Fruit fly (Drosophila melanogaster) whole organism: ENCODE measurements around the gene Fibp.

Experiments used
- CG8478 ChIP-seq: fragments of >200 bp; optimal IDR thresholded peaks from 2 replicates; lab custom pipeline; 2018; ENCODE audit warnings: inconsistent platforms
- Dll ChIP-seq: fragments of >200 bp; optimal IDR thresholded peaks from 2 replicates; lab custom pipeline; 2017
- EcR ChIP-seq, 2 experiments: fragments of >200 bp; optimal IDR thresholded peaks; 2 replicates each; lab custom pipeline; 2017; ENCODE audit warnings: missing biosample characterization in 2 of 2, missing genetic modification characterization in 2 of 2, missing genetic modification reagents in 2 of 2
- pan ChIP-seq: fragments of >200 bp; optimal IDR thresholded peaks from 2 replicates; lab custom pipeline; 2017
- psq ChIP-seq: fragments of >200 bp; optimal IDR thresholded peaks from 2 replicates; lab custom pipeline; 2017
- usp ChIP-seq: fragments of >200 bp; optimal IDR thresholded peaks from 2 replicates; lab custom pipeline; 2017; ENCODE audit warnings: missing biosample characterization, missing genetic modification characterization, mixed read lengths

Gene Fibp

DNA sequence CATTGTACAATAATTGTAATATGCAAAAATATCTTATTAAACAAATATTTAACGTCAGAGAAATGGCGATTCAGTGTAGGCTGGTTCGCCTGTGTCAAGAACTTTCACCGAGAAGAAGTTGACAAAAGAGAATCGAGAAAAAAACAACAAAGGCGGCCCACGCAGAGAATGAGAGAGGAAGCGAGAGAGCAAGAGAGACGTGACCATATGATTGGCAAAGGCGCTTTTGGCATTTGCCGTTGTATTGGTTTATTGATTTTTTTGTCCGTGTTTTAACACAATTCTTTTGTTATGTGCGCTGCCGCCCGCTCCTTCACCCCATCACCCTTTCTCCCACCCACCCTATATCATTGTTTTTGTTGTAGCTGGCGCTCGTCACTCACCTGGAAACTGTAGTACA is 15.5 kb upstream of the Fibp start:
- TF ChIP-seq pan (lab: Kevin White, UChicago) (no peak), CG8478 (lab: Kevin White, UChicago) (no peak), Dll (lab: Kevin White, UChicago) (no peak), EcR (GFP tag; optimal IDR thresholded peaks at IDR 0.05; lab: Kevin White, UChicago) (no peak), usp (no peak), psq (lab: Kevin White, UChicago) (no peak)

DNA sequence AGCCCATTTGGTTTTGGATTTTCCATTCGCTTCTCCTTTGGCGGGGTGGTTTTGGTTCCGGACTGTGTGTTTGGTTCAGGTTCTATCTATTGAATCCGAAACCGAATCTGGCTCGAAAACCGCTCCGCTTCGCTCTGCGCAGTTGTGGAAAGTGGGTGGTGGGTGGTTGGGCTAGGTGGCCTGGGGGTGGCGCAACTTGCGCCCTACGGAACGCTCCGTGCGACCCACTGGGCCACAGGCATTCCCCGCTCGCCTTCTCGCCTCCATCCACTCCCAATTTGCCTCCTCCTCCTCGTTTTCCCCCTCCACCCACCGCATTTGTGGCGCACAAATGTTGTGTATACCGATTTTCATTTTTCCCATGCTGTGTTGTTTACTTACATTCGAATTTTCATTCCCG is 934 bp upstream of the Fibp start:
- TF ChIP-seq pan (lab: Kevin White, UChicago), result no peak
- no peak for TF ChIP-seq EcR (GFP tag; optimal IDR thresholded peaks at IDR 0.05; lab: Kevin White, UChicago)
- no peak for TF ChIP-seq usp
- no peak for TF ChIP-seq psq (lab: Kevin White, UChicago)
- no peak for TF ChIP-seq Dll (lab: Kevin White, UChicago)
- no peak for TF ChIP-seq CG8478 (lab: Kevin White, UChicago)

DNA sequence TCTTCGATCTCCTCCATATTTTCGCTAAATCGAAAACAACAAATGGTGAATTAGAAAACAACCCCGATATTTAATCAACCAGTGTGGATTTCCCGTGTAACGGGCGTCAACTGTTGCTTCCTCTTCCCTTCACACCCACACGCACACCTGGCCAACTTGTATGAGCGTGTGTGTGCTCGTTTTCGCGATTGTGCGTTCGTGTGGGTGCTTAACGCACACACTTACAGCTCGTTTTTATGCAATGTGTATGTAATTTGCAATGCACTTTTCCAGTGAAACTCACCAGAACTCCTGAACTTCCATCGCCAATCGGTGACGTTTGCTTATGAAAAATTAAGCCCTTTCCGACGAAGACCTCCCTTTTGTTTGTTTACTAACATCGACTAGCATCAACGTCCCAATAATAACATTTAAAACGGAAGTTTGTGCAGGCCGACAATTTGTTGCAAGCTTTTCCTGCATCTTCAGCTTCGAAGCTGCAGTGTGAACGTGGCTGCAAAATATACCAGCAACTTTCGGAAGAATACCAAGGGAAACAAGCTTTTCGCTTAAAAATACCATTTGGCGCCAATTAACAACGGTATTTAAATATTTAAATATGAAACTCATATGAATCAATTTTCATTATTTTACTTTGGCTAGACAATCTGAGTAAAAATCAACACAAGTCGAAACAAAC is 2.2 kb downstream of the Fibp start, which contains the start of gene cyc:
Gene cyc, minus strand, starts transcription at position 467 of the 679 bp plus-strand sequence.
- TF ChIP-seq Dll (lab: Kevin White, UChicago), result no peak
- peak; percentile 33 for TF ChIP-seq CG8478 (lab: Kevin White, UChicago)
- TF ChIP-seq usp, result no peak

DNA sequence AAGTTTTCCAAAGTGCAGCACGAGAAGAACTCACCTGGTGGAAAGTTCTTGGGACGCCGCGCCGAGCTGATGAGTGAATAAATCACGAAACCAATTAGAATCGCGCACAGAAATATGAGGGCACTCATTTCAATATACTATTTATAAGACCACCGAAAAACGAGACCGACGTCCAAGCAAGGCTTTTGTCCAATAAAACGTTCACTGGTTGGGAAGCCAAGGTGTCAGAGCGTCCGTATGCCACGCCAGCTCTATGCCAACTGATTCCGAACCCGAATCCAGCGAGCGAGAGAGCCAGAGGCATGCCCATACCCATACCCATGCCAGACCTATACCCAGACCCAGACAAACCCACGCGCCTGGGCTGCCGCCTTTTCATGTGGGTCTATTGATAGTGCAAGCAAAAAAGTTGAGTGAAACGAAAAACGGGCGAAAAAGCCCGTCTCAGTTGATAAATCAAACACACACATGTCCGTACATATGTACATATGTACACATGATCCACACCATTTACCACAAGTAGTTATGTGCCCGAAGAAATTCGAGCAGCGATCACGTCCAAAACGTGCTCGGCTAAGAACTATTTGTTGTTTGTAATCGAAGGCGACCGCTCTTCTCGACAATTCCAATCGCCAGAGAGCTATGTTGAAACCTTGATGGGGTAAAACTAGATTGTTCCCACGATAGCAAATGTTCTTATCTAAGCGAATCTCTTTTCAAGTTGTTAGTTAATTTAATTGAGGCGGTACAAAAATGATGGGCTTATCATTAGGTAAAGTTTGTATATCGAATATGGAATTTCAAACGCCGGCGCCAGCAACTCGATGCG is 4.5 kb downstream of the Fibp start, which contains the start of gene Cyp305a1:
Gene Cyp305a1, minus strand, starts transcription at position 265 of the 829 bp plus-strand sequence.
- no peak for TF ChIP-seq pan (lab: Kevin White, UChicago)
- no peak for TF ChIP-seq CG8478 (lab: Kevin White, UChicago)
- no peak for TF ChIP-seq usp
- TF ChIP-seq Dll (lab: Kevin White, UChicago), result no peak

DNA sequence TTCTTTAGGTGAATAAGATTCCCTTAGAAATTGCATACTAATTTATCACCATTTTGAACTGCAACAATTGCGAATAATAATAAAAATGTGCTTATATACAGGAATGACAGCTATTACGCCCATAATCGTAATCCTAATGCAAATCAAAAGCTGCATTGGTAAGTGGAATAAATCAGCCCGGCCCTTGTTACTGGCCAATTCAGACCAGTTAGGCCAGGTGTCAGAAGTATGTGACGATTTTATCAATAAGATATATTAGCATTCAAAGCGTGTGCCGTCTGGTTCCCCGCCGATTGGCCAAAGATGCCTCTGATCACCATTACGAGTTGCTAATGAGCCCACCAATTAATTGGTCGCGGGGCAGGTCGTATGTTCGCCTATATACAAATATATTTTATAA is 5.3 kb downstream of the Fibp start:
- TF ChIP-seq EcR (GFP tag; optimal IDR thresholded peaks at IDR 0.05; lab: Kevin White, UChicago) (no peak), CG8478 (lab: Kevin White, UChicago) (no peak), pan (lab: Kevin White, UChicago) (no peak), psq (lab: Kevin White, UChicago) (no peak), usp (no peak), Dll (lab: Kevin White, UChicago) (no peak)

DNA sequence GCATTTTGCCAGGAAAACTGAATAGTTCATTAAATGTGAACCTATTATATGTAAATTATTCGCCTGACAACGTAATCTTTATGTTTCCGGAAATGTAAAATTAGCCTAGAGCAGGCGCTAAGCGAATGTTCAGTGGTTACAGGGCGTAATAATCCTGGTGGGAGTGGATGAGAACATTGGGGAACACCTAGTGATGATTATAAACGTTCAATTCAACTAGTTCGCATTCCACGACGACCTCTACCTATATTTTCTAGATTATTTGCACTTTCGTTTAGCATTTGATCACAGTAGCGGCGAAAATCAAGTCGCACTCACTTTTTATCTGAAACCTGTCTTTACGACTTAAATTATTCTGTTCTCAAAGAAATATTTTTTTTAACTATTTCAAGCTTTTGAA is 10.2 kb downstream of the Fibp start:
- TF ChIP-seq EcR (GFP tag; optimal IDR thresholded peaks at IDR 0.05; lab: Kevin White, UChicago), result no peak
- no peak for TF ChIP-seq usp

DNA sequence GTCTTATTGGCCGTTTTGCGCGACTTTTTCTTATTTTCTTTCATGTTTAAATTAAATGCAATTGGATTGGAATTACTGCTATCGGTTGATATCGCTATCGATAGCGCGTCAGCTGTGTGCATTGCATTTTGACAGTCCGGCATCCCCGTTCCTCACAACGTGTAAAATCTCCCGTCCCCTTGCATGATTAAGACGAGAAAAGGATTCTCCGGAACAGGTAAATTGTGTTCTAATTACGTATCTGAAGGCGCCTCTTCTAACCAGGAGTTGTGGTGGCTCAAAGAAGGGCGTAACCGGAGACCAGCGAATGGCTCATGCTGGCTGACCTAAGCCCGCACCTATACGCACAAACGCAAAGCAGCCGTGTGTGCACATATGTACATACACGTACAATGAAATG is 10.7 kb downstream of the Fibp start, which contains the start of the genes CG14104 and Kap-alpha1:
Gene CG14104, minus strand, starts transcription at position 97 of the 400 bp plus-strand sequence.
Gene Kap-alpha1, plus strand, starts transcription at position 130 of the 400 bp plus-strand sequence.
- TF ChIP-seq psq (lab: Kevin White, UChicago), result no peak
- TF ChIP-seq pan (lab: Kevin White, UChicago), result no peak
- no peak for TF ChIP-seq CG8478 (lab: Kevin White, UChicago)
- TF ChIP-seq Dll (lab: Kevin White, UChicago), result no peak
- TF ChIP-seq EcR (GFP tag; optimal IDR thresholded peaks at IDR 0.05; lab: Kevin White, UChicago), result no peak
- no peak for TF ChIP-seq usp

DNA sequence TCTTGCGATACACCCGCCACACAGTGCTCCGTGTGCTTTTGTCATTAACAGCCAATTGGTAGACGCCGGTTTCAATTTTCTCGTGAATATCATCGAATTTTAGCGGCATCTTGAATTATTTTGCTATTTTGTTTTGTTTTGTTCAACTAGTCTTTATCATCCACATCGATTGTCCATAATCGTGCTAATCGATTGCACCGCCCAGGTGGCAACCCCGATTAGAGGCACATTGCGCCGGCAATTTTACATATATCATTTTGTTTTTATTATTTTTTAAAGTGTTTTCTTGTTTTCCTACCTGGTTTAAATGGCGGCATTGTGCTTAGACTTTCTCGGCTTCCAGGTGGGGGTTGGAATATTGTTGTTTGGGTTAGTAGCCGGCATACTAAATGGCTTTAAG is 11.9 kb downstream of the Fibp start, which contains the start of gene CG34116:
Gene CG34116, minus strand, starts transcription at position 142 of the 400 bp plus-strand sequence.
- TF ChIP-seq EcR (GFP tag; optimal IDR thresholded peaks at IDR 0.05; lab: Kevin White, UChicago) (no peak), pan (lab: Kevin White, UChicago) (no peak), psq (lab: Kevin White, UChicago) (no peak), Dll (lab: Kevin White, UChicago) (no peak), usp (no peak), CG8478 (lab: Kevin White, UChicago) (no peak)

DNA sequence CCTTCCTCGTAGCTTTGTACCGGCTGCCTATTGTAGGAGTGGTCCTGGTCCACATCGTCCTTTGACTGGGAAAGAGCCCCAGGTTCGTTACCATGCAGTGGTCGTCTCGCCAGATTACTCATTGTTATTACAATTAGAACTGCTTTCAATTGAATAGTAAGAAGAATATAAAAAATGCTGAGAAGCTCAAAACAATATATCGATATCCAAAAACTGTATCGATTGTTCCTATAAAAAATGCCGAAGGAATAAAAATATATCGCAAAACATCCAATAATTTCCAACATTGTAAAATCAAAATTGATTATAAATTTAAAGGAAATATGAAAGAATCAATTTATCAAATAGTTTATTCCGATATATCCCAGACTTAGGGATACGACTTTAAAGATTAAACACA is 12.9 kb downstream of the Fibp start, which contains the start of the genes TORIP and Ccdc58:
Gene TORIP, minus strand, starts transcription at position 173 of the 400 bp plus-strand sequence.
Gene Ccdc58, plus strand, starts transcription at position 274 of the 400 bp plus-strand sequence.
- no peak for TF ChIP-seq psq (lab: Kevin White, UChicago)

DNA sequence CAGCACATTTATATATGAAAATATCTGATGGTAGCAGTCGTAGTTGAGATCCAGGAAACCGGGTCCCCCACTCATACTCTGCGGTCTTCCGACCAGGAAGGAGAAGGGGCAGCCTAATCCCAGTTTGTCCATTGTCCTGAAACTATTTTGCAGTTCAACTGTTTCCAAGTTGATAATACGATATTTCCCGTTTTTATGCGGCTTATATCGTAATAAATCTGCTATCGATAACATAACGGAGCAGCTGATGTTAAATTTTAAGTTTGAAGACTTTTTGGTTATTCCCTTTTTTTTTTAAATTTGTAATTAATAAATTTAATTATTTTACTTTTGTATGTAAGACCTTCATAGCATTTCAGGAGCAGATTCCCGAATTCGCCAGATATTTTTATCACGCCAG is 16.7 kb downstream of the Fibp start, which contains the start of gene CG14102:
Gene CG14102, minus strand, starts transcription at position 187 of the 400 bp plus-strand sequence.
- no peak for TF ChIP-seq pan (lab: Kevin White, UChicago)
- no peak for TF ChIP-seq psq (lab: Kevin White, UChicago)

DNA sequence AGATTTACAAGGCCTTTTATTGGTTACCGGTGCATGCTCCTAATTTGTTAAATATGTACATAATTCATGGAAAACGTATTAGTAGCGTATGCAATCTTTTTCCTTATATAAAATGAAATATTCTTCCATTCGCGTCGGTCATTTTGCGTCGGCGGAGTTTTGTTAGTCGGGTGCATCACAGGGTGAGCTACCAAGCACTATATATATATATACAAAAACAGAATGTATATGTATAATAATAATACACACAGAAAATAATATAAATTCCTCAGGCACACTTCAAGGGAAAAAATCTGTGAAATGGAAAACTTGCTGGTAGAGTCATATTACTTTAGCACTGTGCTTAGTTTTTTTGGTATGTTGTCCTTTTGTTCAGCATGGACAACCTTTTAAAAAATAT is 18.8 kb downstream of the Fibp start, which contains the start of gene Ir76a:
Gene Ir76a, plus strand, starts transcription at position 301 of the 400 bp plus-strand sequence.
- TF ChIP-seq psq (lab: Kevin White, UChicago) (no peak), EcR (GFP tag; optimal IDR thresholded peaks at IDR 0.05; lab: Kevin White, UChicago) (no peak), Dll (lab: Kevin White, UChicago) (no peak), pan (lab: Kevin White, UChicago) (no peak), usp (no peak), CG8478 (lab: Kevin White, UChicago) (no peak)
